Worm (Caenorhabditis elegans) whole organism, L2 larva: ENCODE results near the gene fbxa-166.

Experiments
- C34F6.9 ChIP-seq: fragments of 150-350 bp; optimal IDR thresholded peaks from 2 replicates; lab custom pipeline; 2014; ENCODE audit warnings: missing biosample characterization, missing genetic modification characterization
- R02D3.7 ChIP-seq: fragments of 150-350 bp; optimal IDR thresholded peaks from 2 replicates; lab custom pipeline; 2014; ENCODE audit warnings: missing biosample characterization, missing genetic modification characterization
- Y55F3AM.14 ChIP-seq: fragments of 200-800 bp; sonication (Bioruptor generic); optimal IDR thresholded peaks from 2 replicates; lab custom pipeline; 2018; ENCODE audit warnings: mild to moderate bottlenecking, missing genetic modification characterization, missing compliant biosample characterization
- alr-1 ChIP-seq: fragments of 150-350 bp; optimal IDR thresholded peaks from 2 replicates; lab custom pipeline; 2014; ENCODE audit warnings: missing biosample characterization, missing genetic modification characterization
- ama-1 ChIP-seq: fragments of 150-350 bp; optimal IDR thresholded peaks from 2 replicates; lab custom pipeline; 2018; ENCODE audit warnings: inconsistent platforms
- blmp-1 ChIP-seq: sonication (generic microtip); optimal IDR thresholded peaks from 2 replicates; lab custom pipeline; 2017; ENCODE audit warnings: missing genetic modification characterization, mild to moderate bottlenecking, missing compliant biosample characterization, antibody characterized with exemption, moderate library complexity; ENCODE audit not compliant: insufficient read depth
- ceh-16 ChIP-seq: fragments of 150-350 bp; optimal IDR thresholded peaks from 2 replicates; lab custom pipeline; 2014; ENCODE audit warnings: missing biosample characterization, missing genetic modification characterization
- ceh-82 ChIP-seq: fragments of 150-350 bp; optimal IDR thresholded peaks from 2 replicates; lab custom pipeline; 2014; ENCODE audit warnings: missing biosample characterization, missing genetic modification characterization
- crh-2 ChIP-seq: sonication (generic microtip); optimal IDR thresholded peaks from 2 replicates; lab custom pipeline; 2017; ENCODE audit warnings: missing biosample characterization, missing genetic modification characterization
- dmd-4 ChIP-seq: sonication (generic microtip); optimal IDR thresholded peaks from 2 replicates; lab custom pipeline; 2017; ENCODE audit warnings: missing biosample characterization, missing genetic modification characterization
- egl-27 ChIP-seq: sonication (generic microtip); optimal IDR thresholded peaks from 3 replicates; lab custom pipeline; 2017; ENCODE audit warnings: missing biosample characterization, missing genetic modification reagents, missing genetic modification characterization
- elt-1 ChIP-seq: fragments of 150-350 bp; optimal IDR thresholded peaks from 2 replicates; lab custom pipeline; 2014; ENCODE audit warnings: missing biosample characterization, missing genetic modification characterization
- elt-3 ChIP-seq: sonication (generic microtip); optimal IDR thresholded peaks from 2 replicates; lab custom pipeline; 2017; ENCODE audit warnings: missing biosample characterization, missing genetic modification characterization
- fos-1 ChIP-seq: fragments of 150-350 bp; optimal IDR thresholded peaks from 2 replicates; lab custom pipeline; 2014; ENCODE audit warnings: missing biosample characterization, missing genetic modification characterization
- gmeb-1 ChIP-seq: fragments of 150-350 bp; optimal IDR thresholded peaks from 2 replicates; lab custom pipeline; 2014; ENCODE audit warnings: missing biosample characterization, missing genetic modification characterization
- lin-39 ChIP-seq: fragments of 150-350 bp; optimal IDR thresholded peaks from 2 replicates; lab custom pipeline; 2014; ENCODE audit warnings: missing biosample characterization, missing genetic modification reagents, missing genetic modification characterization
- mab-5 ChIP-seq: fragments of 150-350 bp; optimal IDR thresholded peaks from 2 replicates; lab custom pipeline; 2014; ENCODE audit warnings: missing biosample characterization, missing genetic modification characterization
- mbf-1 ChIP-seq: sonication (generic microtip); optimal IDR thresholded peaks from 2 replicates; lab custom pipeline; 2017; ENCODE audit warnings: missing biosample characterization, missing genetic modification characterization
- mdl-1 ChIP-seq, 2 experiments: fragments of 150-350 bp in 1 of 2; sonication (generic microtip) in 1 of 2; optimal IDR thresholded peaks; 2 replicates each; lab custom pipeline; 2017; ENCODE audit warnings: missing biosample characterization in 2 of 2, missing genetic modification characterization in 2 of 2
- nhr-10 ChIP-seq: sonication (generic microtip); optimal IDR thresholded peaks from 2 replicates; lab custom pipeline; 2017; ENCODE audit warnings: missing biosample characterization, missing genetic modification characterization
- nhr-12 ChIP-seq: fragments of 150-350 bp; optimal IDR thresholded peaks from 2 replicates; lab custom pipeline; 2014; ENCODE audit warnings: missing biosample characterization, missing genetic modification characterization
- nhr-21 ChIP-seq: fragments of 150-350 bp; optimal IDR thresholded peaks from 2 replicates; lab custom pipeline; 2014; ENCODE audit warnings: missing biosample characterization, missing genetic modification characterization
- nhr-237 ChIP-seq: fragments of 150-350 bp; optimal IDR thresholded peaks from 2 replicates; lab custom pipeline; 2014; ENCODE audit warnings: missing biosample characterization, missing genetic modification characterization
- nhr-25 ChIP-seq: fragments of 150-350 bp; sonication (generic microtip); optimal IDR thresholded peaks from 3 replicates; lab custom pipeline; 2014; ENCODE audit warnings: missing biosample characterization, missing genetic modification characterization
- nhr-6 ChIP-seq: fragments of 150-350 bp; optimal IDR thresholded peaks from 2 replicates; lab custom pipeline; 2014; ENCODE audit warnings: missing biosample characterization, missing genetic modification characterization
- nhr-77 ChIP-seq: fragments of 150-350 bp; optimal IDR thresholded peaks from 2 replicates; lab custom pipeline; 2014; ENCODE audit warnings: missing biosample characterization, missing genetic modification characterization
- peb-1 ChIP-seq: fragments of 150-350 bp; optimal IDR thresholded peaks from 2 replicates; lab custom pipeline; 2014; ENCODE audit warnings: missing biosample characterization, missing genetic modification characterization
- sem-4 ChIP-seq: fragments of 150-350 bp; optimal IDR thresholded peaks from 2 replicates; lab custom pipeline; 2014; ENCODE audit warnings: missing biosample characterization, missing genetic modification reagents, missing genetic modification characterization
- skn-1 ChIP-seq: sonication (generic microtip); optimal IDR thresholded peaks from 2 replicates; lab custom pipeline; 2017; ENCODE audit warnings: missing biosample characterization, missing genetic modification characterization
- sma-9 ChIP-seq, 2 experiments: fragments of 150-350 bp in 1 of 2; sonication (generic microtip) in 1 of 2; optimal IDR thresholded peaks; 2 replicates each; lab custom pipeline; 2014 to 2016; ENCODE audit warnings: missing genetic modification characterization in 2 of 2, mild to moderate bottlenecking in 1 of 2, missing biosample characterization in 1 of 2, missing compliant biosample characterization in 1 of 2, missing genetic modification reagents in 1 of 2, moderate library complexity in 1 of 2
- unc-39 ChIP-seq: fragments of 150-350 bp; optimal IDR thresholded peaks from 2 replicates; lab custom pipeline; 2014; ENCODE audit warnings: missing biosample characterization, missing genetic modification characterization
- unc-55 ChIP-seq: fragments of 150-350 bp; sonication (generic microtip); optimal IDR thresholded peaks from 3 replicates; lab custom pipeline; 2014; ENCODE audit warnings: missing biosample characterization, missing genetic modification reagents, missing genetic modification characterization
- unc-62 ChIP-seq: fragments of 150-350 bp; optimal IDR thresholded peaks from 2 replicates; lab custom pipeline; 2014; ENCODE audit warnings: missing biosample characterization, missing genetic modification reagents, missing genetic modification characterization
- ztf-1 ChIP-seq: fragments of 200-800 bp; sonication (Bioruptor generic); conservative IDR thresholded peaks from 2 replicates; pipeline ENCODE4 v1.3.6; 2022; ENCODE audit warnings: missing genetic modification characterization, missing compliant biosample characterization
- ztf-11 ChIP-seq: sonication (generic microtip); optimal IDR thresholded peaks from 2 replicates; lab custom pipeline; 2017; ENCODE audit warnings: missing biosample characterization, missing genetic modification characterization
- ztf-4 ChIP-seq: fragments of 150-350 bp; optimal IDR thresholded peaks from 2 replicates; lab custom pipeline; 2014; ENCODE audit warnings: missing biosample characterization, missing genetic modification characterization

The fbxa-166 gene

ce11 chrII:1584140-1584539, 34.7 kb downstream of the fbxa-166 start, which contains the start of gene clec-21:
Gene clec-21 (minus strand): TSS chrII:1584240.
- TF ChIP-seq nhr-12 (no peak), nhr-77 (tag; lab: Kevin White, UChicago) (no peak), gmeb-1 (tag; lab: Kevin White, UChicago) (no peak), peb-1 (tag; lab: Kevin White, UChicago) (no peak), sma-9 (GFP tag; optimal IDR thresholded peaks at IDR 0.05; lab: Kevin White, UChicago) (no peak), sma-9 (tag; optimal IDR thresholded peaks at IDR 0.05; lab: Kevin White, UChicago) (no peak), ama-1 (lab: Kevin White, UChicago) (no peak), blmp-1 (tag; lab: Kevin White, UChicago) (no peak), R02D3.7 (tag; lab: Kevin White, UChicago) (no peak), unc-55 (no peak), dmd-4 (tag; lab: Kevin White, UChicago) (no peak), ceh-82 (no peak), Y55F3AM.14 (GFP tag; lab: Kevin White, UChicago) (no peak), lin-39 (tag; lab: Kevin White, UChicago) (no peak), ztf-1 (no peak), sem-4 (tag; lab: Kevin White, UChicago) (no peak), mdl-1 (tag; optimal IDR thresholded peaks at IDR 0.05; lab: Kevin White, UChicago) (no peak), nhr-21 (tag; lab: Kevin White, UChicago) (no peak)
- TF ChIP-seq, all 48 proteins: peak for 0

ce11 chrII:1579886-1580285, 39.0 kb downstream of the fbxa-166 start, which contains the start of gene math-38:
Gene math-38 (minus strand): TSS chrII:1579986.
- no peak for TF ChIP-seq ztf-4 (tag; lab: Kevin White, UChicago)
- no peak for TF ChIP-seq crh-2 (tag; lab: Kevin White, UChicago)
- TF ChIP-seq nhr-10 (tag; lab: Kevin White, UChicago), result no peak
- no peak for TF ChIP-seq nhr-237 (tag; lab: Kevin White, UChicago)
- TF ChIP-seq egl-27 (tag; lab: Kevin White, UChicago), result no peak
- no peak for TF ChIP-seq lin-39 (tag; lab: Kevin White, UChicago)
- no peak for TF ChIP-seq ceh-82
- no peak for TF ChIP-seq R02D3.7 (tag; lab: Kevin White, UChicago)
- no peak for TF ChIP-seq peb-1 (tag; lab: Kevin White, UChicago)
- no peak for TF ChIP-seq Y55F3AM.14 (GFP tag; lab: Kevin White, UChicago)
- TF ChIP-seq mab-5 (tag; lab: Kevin White, UChicago), result no peak
- TF ChIP-seq alr-1 (tag; lab: Kevin White, UChicago), result no peak

ce11 chrII:1576772-1577171, 42.1 kb downstream of the fbxa-166 start:
- no peak for TF ChIP-seq elt-3 (tag; lab: Kevin White, UChicago)
- no peak for TF ChIP-seq unc-62 (GFP tag; lab: Kevin White, UChicago)
- TF ChIP-seq fos-1 (tag; lab: Kevin White, UChicago), result peak; percentile 82
- no peak for TF ChIP-seq ceh-16 (tag; lab: Kevin White, UChicago)
- TF ChIP-seq unc-39 (tag; lab: Kevin White, UChicago), result no peak
- no peak for TF ChIP-seq ceh-82

- TF ChIP-seq skn-1 (tag; lab: Kevin White, UChicago), result no peak
- no peak for TF ChIP-seq Y55F3AM.14 (GFP tag; lab: Kevin White, UChicago)
- TF ChIP-seq mab-5 (tag; lab: Kevin White, UChicago), result no peak
- TF ChIP-seq nhr-6 (tag; lab: Kevin White, UChicago), result no peak
- no peak for TF ChIP-seq R02D3.7 (tag; lab: Kevin White, UChicago)
- TF ChIP-seq nhr-237 (tag; lab: Kevin White, UChicago), result no peak
- TF ChIP-seq elt-1 (tag; lab: Kevin White, UChicago), result no peak
These were observed 42.8 kb downstream of the fbxa-166 start, which contains the start of gene K05F6.10 for ce11 chrII:1576030-1576429. Gene K05F6.10 (minus strand): TSS chrII:1576130.

- TF ChIP-seq nhr-77 (tag; lab: Kevin White, UChicago) (no peak), ztf-11 (tag; lab: Kevin White, UChicago) (no peak), C34F6.9 (tag; lab: Kevin White, UChicago) (no peak), mdl-1 (tag; optimal IDR thresholded peaks at IDR 0.05; lab: Kevin White, UChicago) (no peak), skn-1 (tag; lab: Kevin White, UChicago) (no peak), nhr-25 (tag; lab: Kevin White, UChicago) (no peak), mbf-1 (tag; lab: Kevin White, UChicago) (no peak)
- TF ChIP-seq, all 48 proteins: peak for 0
These were observed 47.8 kb downstream of the fbxa-166 start, which contains the start of gene fbxb-46 for ce11 chrII:1571032-1571431. Gene fbxb-46 (minus strand): TSS chrII:1571132.
